Worm (Caenorhabditis elegans): ENCODE measurements around the gene srz-10.

- TF ChIP-seq lir-3 (tag; optimal IDR thresholded peaks at IDR 0.05) (no peak), ces-1 (GFP tag; optimal IDR thresholded peaks at IDR 0.05) (no peak), zip-2 (tag; optimal IDR thresholded peaks at IDR 0.05) (no peak), mdt-29 (GFP tag; IDR thresholded peaks at IDR 0.05) (no peak), tag-97 (GFP tag; IDR thresholded peaks at IDR 0.05) (no peak), daf-19 (GFP tag; conservative IDR thresholded peaks at IDR 0.05) (no peak), lin-15B (tag; optimal IDR thresholded peaks at IDR 0.05) (no peak), zag-1 (tag; optimal IDR thresholded peaks at IDR 0.05) (no peak), pqm-1 (tag; optimal IDR thresholded peaks at IDR 0.05) (no peak), unc-39 (tag; optimal IDR thresholded peaks at IDR 0.05) (no peak)
Observed at ce11 chrV:15264131-15264530, 44.8 kb downstream of the srz-10 start, which contains the start of gene M01B2.12.
